Worm (Caenorhabditis elegans): ENCODE results near the gene grl-28.

Gene grl-28

ce11 chrV:3585011-3585410, 33.3 kb upstream of the grl-28 start (continued):
- no peak for TF ChIP-seq dmd-9 (GFP tag; IDR thresholded peaks at IDR 0.05)
- no peak for TF ChIP-seq tag-97 (GFP tag; IDR thresholded peaks at IDR 0.05)
- no peak for TF ChIP-seq aly-2 (tag; optimal IDR thresholded peaks at IDR 0.05)
- TF ChIP-seq nhr-41 (GFP tag; IDR thresholded peaks at IDR 0.05) = no peak
- no peak for TF ChIP-seq ceh-44 (GFP tag; IDR thresholded peaks at IDR 0.05)
- TF ChIP-seq ces-1 (GFP tag; optimal IDR thresholded peaks at IDR 0.05) = no peak
- no peak for TF ChIP-seq nhr-237 (tag; optimal IDR thresholded peaks at IDR 0.05)
- TF ChIP-seq rbr-2 (tag; optimal IDR thresholded peaks at IDR 0.05) = no peak
- no peak for TF ChIP-seq T26A8.4 (GFP tag; IDR thresholded peaks at IDR 0.05)
- no peak for TF ChIP-seq lin-13 (GFP tag; optimal IDR thresholded peaks at IDR 0.05)
- TF ChIP-seq Y5F2A.4 (GFP tag; optimal IDR thresholded peaks at IDR 0.05) = no peak
- no peak for TF ChIP-seq lsy-2 (tag; optimal IDR thresholded peaks at IDR 0.05)
- TF ChIP-seq zfp-2 (tag; optimal IDR thresholded peaks at IDR 0.05) = no peak
- no peak for TF ChIP-seq hif-1 (tag; optimal IDR thresholded peaks at IDR 0.05)
- no peak for TF ChIP-seq ceh-20 (GFP tag; IDR thresholded peaks at IDR 0.05)
- TF ChIP-seq hlh-30 (tag; optimal IDR thresholded peaks at IDR 0.05; ENCODE audit: insufficient read depth) = no peak
- TF ChIP-seq daf-19 (GFP tag; conservative IDR thresholded peaks at IDR 0.05) = no peak
- TF ChIP-seq D1046.2 (GFP tag; IDR thresholded peaks at IDR 0.05) = no peak
- no peak for TF ChIP-seq sdz-12 (GFP tag; optimal IDR thresholded peaks at IDR 0.05)
- no peak for TF ChIP-seq gei-8 (GFP tag; optimal IDR thresholded peaks at IDR 0.05)
- TF ChIP-seq dmd-8 (GFP tag; IDR thresholded peaks at IDR 0.05) = peak; percentile 40; the same call in 1 of the 2 replicates
- TF ChIP-seq lin-1 (GFP tag; IDR thresholded peaks at IDR 0.05) = no peak
- TF ChIP-seq daf-12 (tag; optimal IDR thresholded peaks at IDR 0.05) = no peak
- 0 out of 2 replicates have a peak, but pooled peaks have one; percentile 14 for TF ChIP-seq vab-7 (GFP tag; IDR thresholded peaks at IDR 0.05)
- no peak for TF ChIP-seq zip-11 (GFP tag; IDR thresholded peaks at IDR 0.05)
- TF ChIP-seq mxl-2 (GFP tag; conservative IDR thresholded peaks at IDR 0.05) = no peak
- peak; percentile 74 for TF ChIP-seq snpc-1.2 (GFP tag; IDR thresholded peaks at IDR 0.05)
- TF ChIP-seq nhr-48 (tag; optimal IDR thresholded peaks at IDR 0.05) = no peak
- no peak for TF ChIP-seq nhr-6 (tag; optimal IDR thresholded peaks at IDR 0.05)
- TF ChIP-seq pqm-1 (tag; optimal IDR thresholded peaks at IDR 0.05) = no peak
- peak; percentile 54 for TF ChIP-seq unc-130 (GFP tag; optimal IDR thresholded peaks at IDR 0.05)
- no peak for TF ChIP-seq snpc-4 (tag; optimal IDR thresholded peaks at IDR 0.05)
- TF ChIP-seq ceh-28 (tag; optimal IDR thresholded peaks at IDR 0.05) = no peak
- no peak for TF ChIP-seq nhr-10 (tag; optimal IDR thresholded peaks at IDR 0.05)
- TF ChIP-seq hlh-11 (tag; optimal IDR thresholded peaks at IDR 0.05) = no peak
- no peak for TF ChIP-seq set-16 (GFP tag; IDR thresholded peaks at IDR 0.05)
- no peak for TF ChIP-seq lin-39 (tag; optimal IDR thresholded peaks at IDR 0.05)
- no peak for TF ChIP-seq dmd-6 (GFP tag; IDR thresholded peaks at IDR 0.05)
- peak; percentile 78 for TF ChIP-seq Y48G9A.11 (GFP tag; IDR thresholded peaks at IDR 0.05)
- no peak for TF ChIP-seq T20F7.1 (GFP tag; optimal IDR thresholded peaks at IDR 0.05)
- TF ChIP-seq egl-27 (tag; optimal IDR thresholded peaks at IDR 0.05) = no peak
- TF ChIP-seq daf-8 (GFP tag; IDR thresholded peaks at IDR 0.05) = no peak
- no peak for TF ChIP-seq R02D3.7 (tag; optimal IDR thresholded peaks at IDR 0.05)
- TF ChIP-seq jun-1 (tag; optimal IDR thresholded peaks at IDR 0.05) = no peak
- TF ChIP-seq madf-5 (GFP tag; IDR thresholded peaks at IDR 0.05) = no peak
- TF ChIP-seq unc-39 (tag; optimal IDR thresholded peaks at IDR 0.05) = no peak
- no peak for TF ChIP-seq hmg-1.1 (GFP tag; IDR thresholded peaks at IDR 0.05)
- 0 out of 2 replicates have a peak, but pooled peaks have one; percentile 14 for TF ChIP-seq ZK337.2 (GFP tag; IDR thresholded peaks at IDR 0.05)
- TF ChIP-seq ctbp-1 (GFP tag; IDR thresholded peaks at IDR 0.05) = peak; percentile 13; the same call in 1 of the 2 replicates
- TF ChIP-seq F26F4.8 (GFP tag; conservative IDR thresholded peaks at IDR 0.05) = no peak
- TF ChIP-seq zfp-3 (GFP tag; conservative IDR thresholded peaks at IDR 0.05) = no peak
- no peak for TF ChIP-seq nhr-42 (GFP tag; IDR thresholded peaks at IDR 0.05)
- no peak for TF ChIP-seq ZK546.5 (tag; optimal IDR thresholded peaks at IDR 0.05)

Data from whole organism, L4 larva.